Fruit fly (Drosophila melanogaster): ENCODE results near the gene Gr33a.

The Gr33a gene

dm6 chr2L:12174493-12175129, 36.8 kb downstream of the Gr33a start, which contains the start of gene bru1:
TSS of gene bru1 (plus strand) at chr2L:12175004.
- TF ChIP-seq psq (optimal IDR thresholded peaks at IDR 0.05), result no peak

dm6 chr2L:12177621-12178020, 39.8 kb downstream of the Gr33a start, which contains the start of gene atilla:
TSS of gene atilla (minus strand) at chr2L:12177886.
- TF ChIP-seq psq (optimal IDR thresholded peaks at IDR 0.05) (no peak), ttk (optimal IDR thresholded peaks at IDR 0.05) (no peak), h (optimal IDR thresholded peaks at IDR 0.05) (no peak), insv (optimal IDR thresholded peaks at IDR 0.05) (no peak), Sin3A (optimal IDR thresholded peaks at IDR 0.05) (no peak), Myc (optimal IDR thresholded peaks at IDR 0.05) (no peak)

Data from Kc167 (cell line).